Fruit fly (Drosophila melanogaster) whole organism, embryonic: ENCODE data around the gene CG9760.
A peak's percentile ranks its signal among the peaks of the same experiment; 100 is the strongest.

Experiments
- CG34224 ChIP-seq: fragments of 200-800 bp; sonication (Bioruptor generic); IDR thresholded peaks from 3 replicates; pipeline ENCODE4 v1.3.6; 2022; ENCODE audit warnings: missing biosample characterization, missing genetic modification characterization; ENCODE audit not compliant: partially characterized antibody
- CG42726 ChIP-seq: fragments of 200-800 bp; sonication (Bioruptor generic); IDR thresholded peaks from 2 replicates; pipeline ENCODE4 v1.3.6; 2022; ENCODE audit warnings: missing biosample characterization, missing genetic modification characterization; ENCODE audit not compliant: partially characterized antibody
- CG8478 ChIP-seq: fragments of >200 bp; optimal IDR thresholded peaks from 2 replicates; lab custom pipeline; 2018
- Dad ChIP-seq: fragments of 200-800 bp; sonication (Bioruptor generic); optimal IDR thresholded peaks from 3 replicates; lab custom pipeline; 2016; ENCODE audit warnings: missing biosample characterization, missing genetic modification characterization
- Hr51 ChIP-seq, 2 experiments: fragments of 200-800 bp; sonication (Bioruptor generic); optimal IDR thresholded peaks; 2 replicates in 1 of 2; 3 replicates in 1 of 2; lab custom pipeline; 2016 to 2018; ENCODE audit warnings: missing biosample characterization in 2 of 2, missing genetic modification characterization in 2 of 2, mild to moderate bottlenecking in 1 of 2, moderate library complexity in 1 of 2
- Rx ChIP-seq: fragments of 200-800 bp; sonication (Bioruptor generic); IDR thresholded peaks from 2 replicates; pipeline ENCODE4 v1.3.6; 2022; ENCODE audit warnings: missing biosample characterization, missing genetic modification characterization
- Six4 ChIP-seq: fragments of 200-800 bp; sonication (Bioruptor generic); optimal IDR thresholded peaks from 2 replicates; lab custom pipeline; 2016; ENCODE audit warnings: missing biosample characterization, missing genetic modification characterization
- crol ChIP-seq: fragments of 200-800 bp; sonication (Bioruptor generic); IDR thresholded peaks from 2 replicates; pipeline ENCODE4 v1.3.6; 2022; ENCODE audit warnings: missing biosample characterization, missing genetic modification characterization
- mirr ChIP-seq: fragments of 200-800 bp; sonication (Bioruptor generic); optimal IDR thresholded peaks from 3 replicates; lab custom pipeline; 2018; ENCODE audit warnings: missing biosample characterization, mild to moderate bottlenecking, missing genetic modification characterization
- otp ChIP-seq: fragments of 200-800 bp; sonication (Bioruptor generic); IDR thresholded peaks from 3 replicates; pipeline ENCODE4, ENCODE4 v1.3.6; 2022; ENCODE audit warnings: missing biosample characterization, missing genetic modification characterization
- repo ChIP-seq: fragments of 200-800 bp; sonication (Bioruptor generic); optimal IDR thresholded peaks from 2 replicates; lab custom pipeline; 2016; ENCODE audit warnings: missing biosample characterization, missing genetic modification characterization
- unc-4 ChIP-seq: fragments of 200-800 bp; sonication (Bioruptor generic); IDR thresholded peaks from 2 replicates; pipeline ENCODE4 v1.3.6; 2022; ENCODE audit warnings: missing biosample characterization, missing genetic modification characterization; ENCODE audit not compliant: partially characterized antibody

DNA sequence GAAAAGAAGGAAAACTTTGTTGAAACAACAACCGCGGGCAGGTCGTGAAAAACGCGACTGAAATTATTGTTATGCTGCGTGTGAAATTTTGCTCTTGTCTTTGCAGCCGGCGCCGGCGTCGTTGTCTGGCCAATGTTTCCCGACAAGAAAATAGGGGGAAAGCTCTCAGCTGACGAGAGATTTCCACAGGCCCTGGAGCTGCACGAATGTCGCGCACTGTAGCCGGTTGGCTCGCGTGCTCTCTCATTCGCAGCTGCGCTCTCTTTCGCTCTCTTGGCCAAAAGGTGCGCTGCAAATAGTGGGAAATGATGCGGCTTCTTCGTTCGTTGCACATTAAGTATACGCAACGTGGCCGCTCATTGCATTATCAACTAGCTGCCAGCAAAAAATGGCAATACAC, at the start of gene CG9760:
- no peak for TF ChIP-seq repo (GFP tag; lab: Kevin White, UChicago)
- 0 out of 2 replicates have a peak, but pooled peaks have one; percentile 22 for TF ChIP-seq Rx (GFP tag; lab: Robert Waterston, UW)
- no peak for TF ChIP-seq crol
- no peak for TF ChIP-seq unc-4
- TF ChIP-seq Hr51 (GFP tag; optimal IDR thresholded peaks at IDR 0.05; lab: Kevin White, UChicago) = no peak
- no peak; the same call in 2 of the 3 replicates for TF ChIP-seq otp (GFP tag; lab: Robert Waterston, UW)
- no peak for TF ChIP-seq CG34224 (GFP tag; lab: Robert Waterston, UW)
- TF ChIP-seq CG8478 (lab: Kevin White, UChicago) = no peak
- no peak for TF ChIP-seq mirr (GFP tag; lab: Kevin White, UChicago)
- TF ChIP-seq CG42726 (GFP tag; lab: Robert Waterston, UW) = no peak
- TF ChIP-seq Six4 (GFP tag; lab: Kevin White, UChicago) = no peak
- TF ChIP-seq Dad (GFP tag; lab: Kevin White, UChicago) = no peak
